Worm (Caenorhabditis elegans): ENCODE measurements around the gene srz-5.

DNA sequence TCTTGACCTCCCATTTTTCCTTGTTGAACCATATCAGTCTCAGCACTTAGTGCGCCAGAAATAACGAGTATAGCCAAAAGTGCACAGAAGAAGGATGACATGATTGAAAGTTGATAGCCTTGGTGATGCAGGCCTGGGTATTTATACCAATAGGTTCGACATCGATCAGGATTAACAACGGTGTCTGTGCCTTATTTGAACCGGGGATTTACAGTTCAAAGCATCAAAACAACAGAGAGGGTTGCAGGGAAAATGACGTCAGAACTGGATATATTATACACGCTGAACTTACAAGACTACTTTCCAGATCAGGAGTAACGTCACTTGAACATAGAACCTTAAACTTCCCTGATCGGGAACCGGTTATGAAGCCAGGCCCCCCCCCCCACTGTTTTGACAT, 42.2 kb downstream of the srz-5 start, which contains the start of gene Y49F6B.12:
- TF ChIP-seq ama-1 (optimal IDR thresholded peaks at IDR 0.05) (no peak), ets-7 (tag; optimal IDR thresholded peaks at IDR 0.05) (no peak), scrt-1 (GFP tag; IDR thresholded peaks at IDR 0.05) (no peak), tbx-37 (GFP tag; conservative IDR thresholded peaks at IDR 0.05) (no peak), aly-1 (tag; optimal IDR thresholded peaks at IDR 0.05) (no peak), tbx-11 (GFP tag; IDR thresholded peaks at IDR 0.05) (no peak), B0310.2 (tag; optimal IDR thresholded peaks at IDR 0.05) (no peak), pes-1 (GFP tag; IDR thresholded peaks at IDR 0.05) (no peak), F13C5.2 (tag; optimal IDR thresholded peaks at IDR 0.05) (no peak), flt-1 (GFP tag; IDR thresholded peaks at IDR 0.05) (no peak), tra-4 (tag; optimal IDR thresholded peaks at IDR 0.05) (no peak), hnd-1 (tag; optimal IDR thresholded peaks at IDR 0.05) (no peak), ceh-13 (GFP tag; optimal IDR thresholded peaks at IDR 0.05) (no peak), hmbx-1 (tag; optimal IDR thresholded peaks at IDR 0.05) (no peak)
